Worm (Caenorhabditis elegans) whole organism, L4 larva: ENCODE measurements around the gene mrps-18B.

ENCODE experiments used
- D1046.2 ChIP-seq: fragments of 200-800 bp; sonication (Bioruptor generic); IDR thresholded peaks from 2 replicates; pipeline ENCODE4 v1.3.6; 2022; ENCODE audit warnings: missing genetic modification characterization, missing compliant biosample characterization
- F26F4.8 ChIP-seq: fragments of 200-800 bp; sonication (Bioruptor generic); conservative IDR thresholded peaks from 2 replicates; pipeline ENCODE4 v1.3.6; 2022; ENCODE audit warnings: missing genetic modification characterization, missing compliant biosample characterization
- F49E8.2 ChIP-seq: sonication (generic microtip); optimal IDR thresholded peaks from 2 replicates; lab custom pipeline; 2016; ENCODE audit warnings: missing compliant biosample characterization, mild to moderate bottlenecking, missing genetic modification characterization, borderline replicate concordance
- T20F7.1 ChIP-seq: fragments of 200-800 bp; sonication (Bioruptor generic); optimal IDR thresholded peaks from 2 replicates; lab custom pipeline; 2018; ENCODE audit warnings: mild to moderate bottlenecking, missing genetic modification characterization, missing compliant biosample characterization
- T26A8.4 ChIP-seq: fragments of 200-800 bp; sonication (Bioruptor generic); IDR thresholded peaks from 2 replicates; pipeline ENCODE4 v1.3.6; 2022; ENCODE audit warnings: missing genetic modification characterization, missing compliant biosample characterization
- Y105C5A.15 ChIP-seq: fragments of 200-800 bp; sonication (Bioruptor generic); IDR thresholded peaks from 2 replicates; pipeline ENCODE4 v1.3.6; 2022; ENCODE audit warnings: missing genetic modification characterization, missing compliant biosample characterization
- Y5F2A.4 ChIP-seq: fragments of 200-800 bp; sonication (Bioruptor generic); optimal IDR thresholded peaks from 2 replicates; lab custom pipeline; 2018; ENCODE audit warnings: mild to moderate bottlenecking, missing genetic modification characterization, missing compliant biosample characterization
- aha-1 ChIP-seq: fragments of 150-350 bp; peaks from one replicate; lab custom pipeline; 2014; ENCODE audit warnings: missing biosample characterization, missing genetic modification characterization
- ama-1 ChIP-seq: fragments of 150-350 bp; optimal IDR thresholded peaks from 2 replicates; lab custom pipeline; 2014; ENCODE audit warnings: inconsistent platforms, mixed read lengths
- arid-1 ChIP-seq: fragments of 200-800 bp; sonication (Bioruptor generic); conservative IDR thresholded peaks from 2 replicates; pipeline ENCODE4 v1.3.6; 2022; ENCODE audit warnings: missing genetic modification reagents, missing genetic modification characterization, missing compliant biosample characterization
- ceh-62 ChIP-seq: sonication (generic microtip); optimal IDR thresholded peaks from 2 replicates; lab custom pipeline; 2017; ENCODE audit warnings: missing biosample characterization, missing genetic modification characterization
- ces-1 ChIP-seq: fragments of 150-350 bp; sonication (generic microtip); optimal IDR thresholded peaks from 4 replicates; lab custom pipeline; 2014; ENCODE audit warnings: missing biosample characterization, missing genetic modification reagents, missing genetic modification characterization
- daf-12 ChIP-seq: fragments of 150-350 bp; optimal IDR thresholded peaks from 2 replicates; lab custom pipeline; 2014; ENCODE audit warnings: missing biosample characterization, missing genetic modification reagents, missing genetic modification characterization
- daf-16 ChIP-seq, 3 experiments: sonication (generic microtip); optimal IDR thresholded peaks; 2 replicates each; lab custom pipeline; 2016 to 2017; ENCODE audit warnings: missing genetic modification characterization in 3 of 3, missing genetic modification reagents in 3 of 3, mild to moderate bottlenecking in 2 of 3, missing compliant biosample characterization in 2 of 3, missing biosample characterization in 1 of 3, moderate library complexity in 1 of 3
- daf-8 ChIP-seq: fragments of 200-800 bp; sonication (Bioruptor generic); IDR thresholded peaks from 2 replicates; pipeline ENCODE4 v1.3.6; 2022; ENCODE audit warnings: missing genetic modification characterization, missing compliant biosample characterization
- dmd-8 ChIP-seq: fragments of 200-800 bp; sonication (Bioruptor generic); IDR thresholded peaks from 2 replicates; pipeline ENCODE4 v1.3.6; 2022; ENCODE audit warnings: missing genetic modification characterization, missing compliant biosample characterization
- dmd-9 ChIP-seq: fragments of 200-800 bp; sonication (Bioruptor generic); IDR thresholded peaks from 2 replicates; pipeline ENCODE4 v1.3.6; 2022; ENCODE audit warnings: missing genetic modification reagents, missing genetic modification characterization, missing compliant biosample characterization
- dpl-1 ChIP-seq: fragments of 150-350 bp; optimal IDR thresholded peaks from 2 replicates; lab custom pipeline; 2014; ENCODE audit warnings: missing biosample characterization, missing genetic modification reagents, missing genetic modification characterization
- duxl-1 ChIP-seq: sonication (generic microtip); optimal IDR thresholded peaks from 2 replicates; lab custom pipeline; 2016; ENCODE audit warnings: mild to moderate bottlenecking, missing genetic modification characterization, moderate library complexity, missing compliant biosample characterization; ENCODE audit not compliant: poor library complexity
- dve-1 ChIP-seq: sonication (generic microtip); optimal IDR thresholded peaks from 2 replicates; lab custom pipeline; 2017; ENCODE audit warnings: antibody characterized with exemption, mild to moderate bottlenecking, missing genetic modification characterization, missing compliant biosample characterization; ENCODE audit not compliant: insufficient read depth
- hlh-11 ChIP-seq: fragments of 200-800 bp; sonication (Bioruptor generic); optimal IDR thresholded peaks from 2 replicates; lab custom pipeline; 2018; ENCODE audit warnings: mild to moderate bottlenecking, missing genetic modification characterization, missing compliant biosample characterization
- hlh-30 ChIP-seq: sonication (generic microtip); optimal IDR thresholded peaks from 2 replicates; lab custom pipeline; 2017; ENCODE audit warnings: antibody characterized with exemption, mild to moderate bottlenecking, missing genetic modification characterization, missing compliant biosample characterization; ENCODE audit not compliant: insufficient read depth
- lim-7 ChIP-seq: fragments of 200-800 bp; sonication (Bioruptor generic); IDR thresholded peaks from 2 replicates; pipeline ENCODE4 v1.3.6; 2022; ENCODE audit warnings: missing genetic modification characterization, missing compliant biosample characterization
- lin-1 ChIP-seq: fragments of 200-800 bp; sonication (Bioruptor generic); IDR thresholded peaks from 2 replicates; pipeline ENCODE4 v1.3.6; 2022; ENCODE audit warnings: missing genetic modification reagents, missing genetic modification characterization, missing compliant biosample characterization
- lin-13 ChIP-seq: fragments of 150-350 bp; optimal IDR thresholded peaks from 2 replicates; lab custom pipeline; 2014; ENCODE audit warnings: missing biosample characterization, missing genetic modification reagents, missing genetic modification characterization
- lin-38 ChIP-seq: fragments of 200-800 bp; sonication (Bioruptor generic); IDR thresholded peaks from 2 replicates; pipeline ENCODE4 v1.3.6; 2022; ENCODE audit warnings: missing genetic modification reagents, missing genetic modification characterization, missing compliant biosample characterization
- lsy-2 ChIP-seq, 2 experiments: fragments of 150-350 bp in 1 of 2; sonication (generic microtip) in 1 of 2; optimal IDR thresholded peaks; 2 replicates each; lab custom pipeline; 2014 to 2017; ENCODE audit warnings: missing biosample characterization in 2 of 2, missing genetic modification characterization in 2 of 2
- mep-1 ChIP-seq: fragments of 150-350 bp; sonication (generic microtip); optimal IDR thresholded peaks from 3 replicates; lab custom pipeline; 2014; ENCODE audit warnings: missing biosample characterization, missing genetic modification characterization
- nhr-10 ChIP-seq: fragments of 150-350 bp; optimal IDR thresholded peaks from 2 replicates; lab custom pipeline; 2014; ENCODE audit warnings: missing biosample characterization, missing genetic modification characterization
- nhr-11 ChIP-seq: fragments of 150-350 bp; optimal IDR thresholded peaks from 2 replicates; lab custom pipeline; 2014; ENCODE audit warnings: missing biosample characterization, missing genetic modification characterization
- nhr-111 ChIP-seq: fragments of 200-800 bp; sonication (Bioruptor generic); optimal IDR thresholded peaks from 2 replicates; lab custom pipeline; 2018; ENCODE audit warnings: mild to moderate bottlenecking, missing genetic modification characterization, missing compliant biosample characterization
- nhr-28 ChIP-seq: fragments of 150-350 bp; optimal IDR thresholded peaks from 2 replicates; lab custom pipeline; 2014; ENCODE audit warnings: missing biosample characterization, missing genetic modification characterization
- nhr-6 ChIP-seq: fragments of 150-350 bp; optimal IDR thresholded peaks from 2 replicates; lab custom pipeline; 2014; ENCODE audit warnings: missing biosample characterization, missing genetic modification characterization
- nhr-76 ChIP-seq: fragments of 150-350 bp; optimal IDR thresholded peaks from 2 replicates; lab custom pipeline; 2014; ENCODE audit warnings: missing biosample characterization, missing genetic modification characterization
- pha-4 ChIP-seq, 2 experiments: fragments of 150-350 bp in 1 of 2; fragments of 200-800 bp in 1 of 2; sonication (Bioruptor generic) in 1 of 2; IDR thresholded peaks in 1 of 2; optimal IDR thresholded peaks in 1 of 2; 2 replicates each; pipeline versions ENCODE4 v1.3.6 to Lab custom; 2014 to 2022; ENCODE audit warnings: missing genetic modification characterization in 2 of 2, missing genetic modification reagents in 2 of 2, missing biosample characterization in 1 of 2, missing compliant biosample characterization in 1 of 2
- php-3 ChIP-seq: fragments of 200-800 bp; sonication (Bioruptor generic); IDR thresholded peaks from 2 replicates; pipeline ENCODE4 v1.3.6; 2022; ENCODE audit warnings: missing genetic modification reagents, missing genetic modification characterization, missing compliant biosample characterization
- pqm-1 ChIP-seq: sonication (generic microtip); optimal IDR thresholded peaks from 2 replicates; lab custom pipeline; 2017; ENCODE audit warnings: missing biosample characterization, missing genetic modification characterization
- saeg-2 ChIP-seq: fragments of 200-800 bp; sonication (Bioruptor generic); IDR thresholded peaks from 2 replicates; pipeline ENCODE4 v1.3.6; 2022; ENCODE audit warnings: missing genetic modification reagents, missing genetic modification characterization, missing compliant biosample characterization
- skn-1 ChIP-seq: fragments of 150-350 bp; optimal IDR thresholded peaks from 2 replicates; lab custom pipeline; 2014; ENCODE audit warnings: missing biosample characterization, missing genetic modification characterization
- snpc-1.2 ChIP-seq: fragments of 200-800 bp; sonication (Bioruptor generic); IDR thresholded peaks from 2 replicates; pipeline ENCODE4 v1.3.6; 2022; ENCODE audit warnings: missing genetic modification reagents, missing genetic modification characterization, missing compliant biosample characterization
- spr-3 ChIP-seq: fragments of 200-800 bp; sonication (Bioruptor generic); optimal IDR thresholded peaks from 2 replicates; lab custom pipeline; 2018; ENCODE audit warnings: mild to moderate bottlenecking, missing genetic modification characterization, missing compliant biosample characterization
- tag-97 ChIP-seq: fragments of 200-800 bp; sonication (Bioruptor generic); IDR thresholded peaks from 2 replicates; pipeline ENCODE4 v1.3.6; 2022; ENCODE audit warnings: missing genetic modification characterization, missing compliant biosample characterization
- unc-62 ChIP-seq, 3 experiments: fragments of 150-350 bp in 1 of 3; sonication (generic microtip); optimal IDR thresholded peaks in 2 of 3; peaks in 1 of 3; 1 replicate in 1 of 3; 2 replicates in 2 of 3; lab custom pipeline; 2014 to 2017; ENCODE audit warnings: missing biosample characterization in 3 of 3, missing genetic modification characterization in 3 of 3, missing genetic modification reagents in 3 of 3, missing genotype in 1 of 3
- zfp-2 ChIP-seq: sonication (generic microtip); optimal IDR thresholded peaks from 2 replicates; lab custom pipeline; 2016; ENCODE audit warnings: mild to moderate bottlenecking, missing genetic modification characterization, missing compliant biosample characterization
- ztf-11 ChIP-seq: fragments of 150-350 bp; optimal IDR thresholded peaks from 2 replicates; lab custom pipeline; 2014; ENCODE audit warnings: missing biosample characterization, missing genetic modification characterization
- ztf-7 ChIP-seq: fragments of 150-350 bp; optimal IDR thresholded peaks from 2 replicates; lab custom pipeline; 2014; ENCODE audit warnings: missing biosample characterization, missing genetic modification characterization

The mrps-18B gene

DNA sequence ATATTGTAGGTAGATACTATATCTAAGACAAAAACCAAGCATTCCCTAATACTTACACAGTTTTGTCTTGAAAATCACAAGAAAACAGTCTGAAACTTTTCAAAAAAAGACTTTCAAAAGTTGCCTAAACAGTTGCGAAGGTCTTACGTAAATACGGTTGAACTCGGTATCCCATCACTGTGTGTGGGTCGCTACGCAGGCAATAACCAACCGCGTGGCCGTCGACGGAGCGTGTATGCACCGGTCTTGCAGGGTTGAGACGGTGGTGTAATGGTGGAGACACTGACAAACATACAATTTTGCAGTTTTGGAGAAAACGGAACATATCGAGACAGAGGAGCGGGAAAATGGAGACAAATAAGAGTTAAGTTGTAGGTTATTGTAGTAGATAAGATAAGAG lies 35.7 kb downstream of the mrps-18B start, which contains the start of gene iff-2 (continued):
- TF ChIP-seq unc-62 (GFP tag; optimal IDR thresholded peaks at IDR 0.05 in 1 of 2; lab: Kevin White, UChicago) (peak; percentile 14 to 100), unc-62 (tag; optimal IDR thresholded peaks at IDR 0.05; lab: Kevin White, UChicago) (peak; percentile 51), dve-1 (peak; percentile 100), daf-16 (GFP tag; optimal IDR thresholded peaks at IDR 0.05; lab: Kevin White, UChicago) (peak; percentile 89 to 91), daf-16 (tag; optimal IDR thresholded peaks at IDR 0.05; lab: Kevin White, UChicago) (peak; percentile 92), Y105C5A.15 (GFP tag; lab: Robert Waterston, UW) (no peak), skn-1 (peak; percentile 95), ces-1 (peak; percentile 77), mep-1 (tag; lab: Kevin White, UChicago) (peak; percentile 99), lin-1 (GFP tag; lab: Robert Waterston, UW) (peak; percentile 96), zfp-2 (tag; lab: Kevin White, UChicago) (peak; percentile 100), T20F7.1 (peak; percentile 97), F26F4.8 (no peak), T26A8.4 (GFP tag; lab: Robert Waterston, UW) (peak; percentile 97), nhr-28 (tag; lab: Kevin White, UChicago) (peak; percentile 100), D1046.2 (GFP tag; lab: Robert Waterston, UW) (peak; percentile 94), dmd-8 (no peak; the same call in 1 of the 2 replicates), pqm-1 (peak; percentile 92)

DNA sequence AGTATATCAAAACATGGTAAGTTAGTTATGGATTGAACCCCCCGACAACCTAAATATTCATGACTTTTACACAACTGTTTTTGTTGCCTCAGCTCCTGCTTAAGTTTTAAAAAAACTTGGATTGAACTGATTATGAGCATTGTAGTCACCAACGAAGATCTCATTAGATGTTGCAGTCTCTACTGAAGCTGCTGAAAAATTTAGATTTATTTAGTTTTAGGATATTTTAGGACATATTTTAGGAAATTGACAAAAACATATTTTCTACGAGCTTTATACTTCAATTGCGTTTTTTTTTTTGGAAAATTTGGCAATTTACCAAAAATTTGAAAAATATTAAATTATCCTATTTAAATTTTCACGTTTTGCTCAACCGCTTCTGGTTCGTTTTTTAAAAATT lies 36.5 kb downstream of the mrps-18B start, which contains the start of gene F54C9.14:
TSS of gene F54C9.14 (plus strand) at position 301 of the 400 bp plus-strand sequence.
- TF ChIP-seq unc-62 (GFP tag; optimal IDR thresholded peaks at IDR 0.05 in 1 of 2; lab: Kevin White, UChicago) (no peak), unc-62 (tag; optimal IDR thresholded peaks at IDR 0.05; lab: Kevin White, UChicago) (no peak), T26A8.4 (GFP tag; lab: Robert Waterston, UW) (no peak), nhr-11 (tag; lab: Kevin White, UChicago) (no peak), Y5F2A.4 (no peak), php-3 (GFP tag; lab: Robert Waterston, UW) (no peak), ama-1 (lab: Kevin White, UChicago) (no peak), D1046.2 (GFP tag; lab: Robert Waterston, UW) (no peak), pha-4 (GFP tag; IDR thresholded peaks at IDR 0.05; lab: Robert Waterston, UW) (no peak), pha-4 (tag; optimal IDR thresholded peaks at IDR 0.05; lab: Kevin White, UChicago) (no peak), ztf-11 (tag; lab: Kevin White, UChicago) (no peak), nhr-76 (no peak), duxl-1 (tag; lab: Kevin White, UChicago) (no peak), lim-7 (GFP tag; lab: Robert Waterston, UW) (no peak), spr-3 (GFP tag; lab: Kevin White, UChicago) (no peak), nhr-111 (GFP tag; lab: Kevin White, UChicago) (no peak), hlh-11 (tag; lab: Kevin White, UChicago) (no peak), saeg-2 (no peak), ztf-7 (tag; lab: Kevin White, UChicago) (no peak), daf-12 (tag; lab: Kevin White, UChicago) (no peak), nhr-10 (tag; lab: Kevin White, UChicago) (no peak)

ce11 chrII:8566039-8566438 lies 40.6 kb downstream of the mrps-18B start, which contains the start of gene stc-1:
Gene stc-1, minus strand, starts transcription at chrII:8566139.
- TF ChIP-seq pqm-1, result peak; percentile 20
- TF ChIP-seq ztf-11 (tag; lab: Kevin White, UChicago), result no peak
- no peak for TF ChIP-seq ces-1
- TF ChIP-seq ceh-62 (tag; lab: Kevin White, UChicago), result no peak
- peak; percentile 43 for TF ChIP-seq dve-1
- TF ChIP-seq daf-16 (GFP tag; optimal IDR thresholded peaks at IDR 0.05; lab: Kevin White, UChicago), result no peak
- TF ChIP-seq daf-16 (tag; optimal IDR thresholded peaks at IDR 0.05; lab: Kevin White, UChicago), result peak; percentile 33
- TF ChIP-seq nhr-6 (tag; lab: Kevin White, UChicago), result peak; percentile 53
- no peak for TF ChIP-seq F49E8.2 (tag; lab: Kevin White, UChicago)
- TF ChIP-seq lsy-2 (tag; optimal IDR thresholded peaks at IDR 0.05; lab: Kevin White, UChicago), result peak in 1 of 2 experiments; percentile 45
- TF ChIP-seq aha-1 (tag; lab: Kevin White, UChicago), result peak; percentile 23
- 0 out of 2 replicates have a peak, but pooled peaks have one; percentile 22 for TF ChIP-seq arid-1
- peak; percentile 35; the same call in 1 of the 2 replicates for TF ChIP-seq T26A8.4 (GFP tag; lab: Robert Waterston, UW)
- no peak for TF ChIP-seq snpc-1.2 (GFP tag; lab: Robert Waterston, UW)
- no peak for TF ChIP-seq tag-97 (GFP tag; lab: Robert Waterston, UW)
- TF ChIP-seq nhr-10 (tag; lab: Kevin White, UChicago), result peak; percentile 1
- TF ChIP-seq nhr-28 (tag; lab: Kevin White, UChicago), result peak; percentile 39
- no peak for TF ChIP-seq lin-13
- TF ChIP-seq Y5F2A.4, result no peak
- no peak for TF ChIP-seq dmd-9 (GFP tag; lab: Robert Waterston, UW)
- no peak for TF ChIP-seq hlh-30 (tag; lab: Kevin White, UChicago)
- no peak for TF ChIP-seq daf-8
- peak; percentile 70 for TF ChIP-seq dpl-1 (GFP tag; lab: Kevin White, UChicago)
- TF ChIP-seq lin-38 (GFP tag; lab: Robert Waterston, UW), result peak; percentile 81
